Worm (Caenorhabditis elegans): Measurements from ENCODE around the gene nspg-1.

The nspg-1 gene

ce11 chrV:12877579-12877978 is 9.7 kb upstream of the nspg-1 start (continued):
- no peak for TF ChIP-seq dpl-1 (GFP tag; optimal IDR thresholded peaks at IDR 0.05)
- no peak for TF ChIP-seq Y105C5A.15 (GFP tag; IDR thresholded peaks at IDR 0.05)
- no peak for TF ChIP-seq zfp-3 (GFP tag; conservative IDR thresholded peaks at IDR 0.05)
- no peak for TF ChIP-seq F37D6.2 (tag; optimal IDR thresholded peaks at IDR 0.05)
- TF ChIP-seq T20F7.1 (GFP tag; optimal IDR thresholded peaks at IDR 0.05) = no peak
- no peak for TF ChIP-seq dve-1 (tag; optimal IDR thresholded peaks at IDR 0.05; ENCODE audit: insufficient read depth)
- TF ChIP-seq unc-39 (tag; optimal IDR thresholded peaks at IDR 0.05) = no peak
- TF ChIP-seq hlh-30 (tag; optimal IDR thresholded peaks at IDR 0.05; ENCODE audit: insufficient read depth) = no peak
- TF ChIP-seq madf-9 (GFP tag; conservative IDR thresholded peaks at IDR 0.05) = no peak
- TF ChIP-seq unc-130 (GFP tag; optimal IDR thresholded peaks at IDR 0.05) = no peak

ce11 chrV:12876708-12877107 is 8.8 kb upstream of the nspg-1 start:
- no peak for TF ChIP-seq F26F4.8 (GFP tag; conservative IDR thresholded peaks at IDR 0.05)
- peak; percentile 69 for TF ChIP-seq nhr-28 (tag; optimal IDR thresholded peaks at IDR 0.05)
- peak in 1 of 2 experiments; percentile 20 for TF ChIP-seq mdl-1 (tag; optimal IDR thresholded peaks at IDR 0.05)
- no peak for TF ChIP-seq lin-29 (GFP tag; IDR thresholded peaks at IDR 0.05)
- peak; percentile 52 for TF ChIP-seq dmd-6 (GFP tag; IDR thresholded peaks at IDR 0.05)
- peak; percentile 59 for TF ChIP-seq hlh-11 (tag; optimal IDR thresholded peaks at IDR 0.05)
- 0 out of 2 replicates have a peak, but pooled peaks have one; percentile 29 for TF ChIP-seq lin-1 (GFP tag; IDR thresholded peaks at IDR 0.05)
- no peak for TF ChIP-seq nhr-25 (tag; optimal IDR thresholded peaks at IDR 0.05; ENCODE audit: borderline replicate concordance, insufficient read depth)
- no peak for TF ChIP-seq mes-2 (tag; optimal IDR thresholded peaks at IDR 0.05; ENCODE audit: poor library complexity, severe bottlenecking)
- TF ChIP-seq egl-27 (tag; optimal IDR thresholded peaks at IDR 0.05) = no peak
- no peak for TF ChIP-seq daf-16 (GFP tag; optimal IDR thresholded peaks at IDR 0.05)
- peak; percentile 84 for TF ChIP-seq daf-16 (tag; optimal IDR thresholded peaks at IDR 0.05)
- TF ChIP-seq dve-1 (tag; optimal IDR thresholded peaks at IDR 0.05; ENCODE audit: insufficient read depth) = peak; percentile 46
- peak; percentile 60 for TF ChIP-seq hlh-30 (tag; optimal IDR thresholded peaks at IDR 0.05; ENCODE audit: insufficient read depth)
- peak; percentile 38 for TF ChIP-seq pqm-1 (tag; optimal IDR thresholded peaks at IDR 0.05)
- TF ChIP-seq aha-1 (tag) = peak; percentile 35

- TF ChIP-seq dve-1 (tag; optimal IDR thresholded peaks at IDR 0.05; ENCODE audit: insufficient read depth) (no peak), unc-62 (GFP tag; optimal IDR thresholded peaks at IDR 0.05 in 1 of 2) (peak in 1 of 2 experiments; percentile 93), unc-62 (tag; optimal IDR thresholded peaks at IDR 0.05) (no peak), nhr-25 (tag; optimal IDR thresholded peaks at IDR 0.05; ENCODE audit: borderline replicate concordance, insufficient read depth) (no peak), Y75B8A.6 (GFP tag; IDR thresholded peaks at IDR 0.05) (no peak), mdl-1 (tag; optimal IDR thresholded peaks at IDR 0.05) (no peak), nhr-6 (tag; optimal IDR thresholded peaks at IDR 0.05) (no peak), arid-1 (GFP tag; conservative IDR thresholded peaks at IDR 0.05) (no peak), nhr-28 (tag; optimal IDR thresholded peaks at IDR 0.05) (peak; percentile 33), sdz-12 (GFP tag; optimal IDR thresholded peaks at IDR 0.05) (no peak), daf-8 (GFP tag; IDR thresholded peaks at IDR 0.05) (no peak), ceh-32 (tag; optimal IDR thresholded peaks at IDR 0.05; ENCODE audit: poor library complexity) (no peak), mes-2 (tag; optimal IDR thresholded peaks at IDR 0.05; ENCODE audit: poor library complexity, severe bottlenecking) (no peak), ceh-44 (GFP tag; IDR thresholded peaks at IDR 0.05) (no peak), nhr-111 (GFP tag; optimal IDR thresholded peaks at IDR 0.05) (no peak), nhr-48 (tag; optimal IDR thresholded peaks at IDR 0.05) (no peak), nhr-11 (tag; optimal IDR thresholded peaks at IDR 0.05) (no peak), Y5F2A.4 (GFP tag; optimal IDR thresholded peaks at IDR 0.05) (no peak)
These were observed 8.0 kb upstream of the nspg-1 start for ce11 chrV:12875850-12876249.
